Worm (Caenorhabditis elegans) whole organism, L4 larva: ENCODE data around the gene Y80D4G.2.

Experiments used
- F44E2.7 ChIP-seq: fragments of 200-800 bp; sonication (Bioruptor generic); IDR thresholded peaks from 2 replicates; pipeline ENCODE4 v2.1.2; 2022; ENCODE audit warnings: missing genetic modification characterization, missing compliant biosample characterization
- F49E8.2 ChIP-seq: sonication (generic microtip); optimal IDR thresholded peaks from 2 replicates; lab custom pipeline; 2016; ENCODE audit warnings: missing compliant biosample characterization, mild to moderate bottlenecking, missing genetic modification characterization, borderline replicate concordance
- R02D3.7 ChIP-seq: fragments of 150-350 bp; sonication (generic microtip); optimal IDR thresholded peaks from 3 replicates; lab custom pipeline; 2014; ENCODE audit warnings: missing biosample characterization, missing genetic modification characterization
- T26A8.4 ChIP-seq: fragments of 200-800 bp; sonication (Bioruptor generic); IDR thresholded peaks from 2 replicates; pipeline ENCODE4 v1.3.6; 2022; ENCODE audit warnings: missing genetic modification characterization, missing compliant biosample characterization
- Y105C5A.15 ChIP-seq: fragments of 200-800 bp; sonication (Bioruptor generic); IDR thresholded peaks from 2 replicates; pipeline ENCODE4 v1.3.6; 2022; ENCODE audit warnings: missing genetic modification characterization, missing compliant biosample characterization
- Y48G9A.11 ChIP-seq: fragments of 200-800 bp; sonication (Bioruptor generic); IDR thresholded peaks from 2 replicates; pipeline ENCODE4 v1.3.6; 2022; ENCODE audit warnings: missing genetic modification reagents, missing genetic modification characterization, missing compliant biosample characterization
- Y5F2A.4 ChIP-seq: fragments of 200-800 bp; sonication (Bioruptor generic); optimal IDR thresholded peaks from 2 replicates; lab custom pipeline; 2018; ENCODE audit warnings: mild to moderate bottlenecking, missing genetic modification characterization, missing compliant biosample characterization
- Y75B8A.6 ChIP-seq: fragments of 200-800 bp; sonication (Bioruptor generic); IDR thresholded peaks from 2 replicates; pipeline ENCODE4 v1.3.6; 2022; ENCODE audit warnings: missing genetic modification reagents, missing genetic modification characterization, missing compliant biosample characterization
- ZK337.2 ChIP-seq: fragments of 200-800 bp; sonication (Bioruptor generic); IDR thresholded peaks from 2 replicates; pipeline ENCODE4 v1.3.6; 2022; ENCODE audit warnings: missing genetic modification reagents, missing genetic modification characterization, missing compliant biosample characterization
- ceh-32 ChIP-seq: sonication (generic microtip); optimal IDR thresholded peaks from 2 replicates; lab custom pipeline; 2016; ENCODE audit warnings: mild to moderate bottlenecking, missing genetic modification characterization, missing compliant biosample characterization; ENCODE audit not compliant: poor library complexity
- ceh-44 ChIP-seq: fragments of 200-800 bp; sonication (Bioruptor generic); IDR thresholded peaks from 2 replicates; pipeline ENCODE4 v1.3.6; 2022; ENCODE audit warnings: missing genetic modification reagents, missing genetic modification characterization, missing compliant biosample characterization
- ceh-82 ChIP-seq: sonication (generic microtip); optimal IDR thresholded peaks from 2 replicates; lab custom pipeline; 2017; ENCODE audit warnings: missing biosample characterization, missing genetic modification characterization
- ces-1 ChIP-seq: fragments of 150-350 bp; sonication (generic microtip); optimal IDR thresholded peaks from 4 replicates; lab custom pipeline; 2014; ENCODE audit warnings: missing biosample characterization, missing genetic modification reagents, missing genetic modification characterization
- daf-8 ChIP-seq: fragments of 200-800 bp; sonication (Bioruptor generic); IDR thresholded peaks from 2 replicates; pipeline ENCODE4 v1.3.6; 2022; ENCODE audit warnings: missing genetic modification characterization, missing compliant biosample characterization
- dpl-1 ChIP-seq: fragments of 150-350 bp; optimal IDR thresholded peaks from 2 replicates; lab custom pipeline; 2014; ENCODE audit warnings: missing biosample characterization, missing genetic modification reagents, missing genetic modification characterization
- dve-1 ChIP-seq: sonication (generic microtip); optimal IDR thresholded peaks from 2 replicates; lab custom pipeline; 2017; ENCODE audit warnings: antibody characterized with exemption, mild to moderate bottlenecking, missing genetic modification characterization, missing compliant biosample characterization; ENCODE audit not compliant: insufficient read depth
- fkh-10 ChIP-seq: fragments of 150-350 bp; optimal IDR thresholded peaks from 2 replicates; lab custom pipeline; 2014; ENCODE audit warnings: missing biosample characterization, missing genetic modification reagents, missing genetic modification characterization
- fos-1 ChIP-seq: fragments of 150-350 bp; optimal IDR thresholded peaks from 2 replicates; lab custom pipeline; 2014; ENCODE audit warnings: missing biosample characterization, missing genetic modification characterization
- gei-8 ChIP-seq: fragments of 200-800 bp; sonication (Bioruptor generic); optimal IDR thresholded peaks from 2 replicates; lab custom pipeline; 2018; ENCODE audit warnings: mild to moderate bottlenecking, missing genetic modification characterization, missing compliant biosample characterization
- hif-1 ChIP-seq, 2 experiments: sonication (generic microtip); optimal IDR thresholded peaks; 2 replicates each; lab custom pipeline; 2016 to 2017; ENCODE audit warnings: missing compliant biosample characterization in 2 of 2, missing genetic modification characterization in 2 of 2, missing genetic modification reagents in 2 of 2, missing genotype in 2 of 2, mild to moderate bottlenecking in 1 of 2
- hmg-1.1 ChIP-seq: fragments of 200-800 bp; sonication (Bioruptor generic); IDR thresholded peaks from 2 replicates; pipeline ENCODE4 v1.3.6; 2022; ENCODE audit warnings: missing genetic modification reagents, missing genetic modification characterization, missing compliant biosample characterization
- lin-1 ChIP-seq: fragments of 200-800 bp; sonication (Bioruptor generic); IDR thresholded peaks from 2 replicates; pipeline ENCODE4 v1.3.6; 2022; ENCODE audit warnings: missing genetic modification reagents, missing genetic modification characterization, missing compliant biosample characterization
- lin-13 ChIP-seq: fragments of 150-350 bp; optimal IDR thresholded peaks from 2 replicates; lab custom pipeline; 2014; ENCODE audit warnings: missing biosample characterization, missing genetic modification reagents, missing genetic modification characterization
- lin-29 ChIP-seq: fragments of 200-800 bp; sonication (Bioruptor generic); IDR thresholded peaks from 2 replicates; pipeline ENCODE4 v1.3.6; 2022; ENCODE audit warnings: missing genetic modification reagents, missing genetic modification characterization, missing compliant biosample characterization
- lir-3 ChIP-seq: sonication (generic microtip); optimal IDR thresholded peaks from 2 replicates; lab custom pipeline; 2016; ENCODE audit warnings: mild to moderate bottlenecking, missing genetic modification characterization, missing compliant biosample characterization
- mdt-29 ChIP-seq: fragments of 200-800 bp; sonication (Bioruptor generic); IDR thresholded peaks from 2 replicates; pipeline ENCODE4 v1.3.6; 2022; ENCODE audit warnings: missing genetic modification reagents, missing genetic modification characterization, missing compliant biosample characterization
- nhr-10 ChIP-seq: fragments of 150-350 bp; optimal IDR thresholded peaks from 2 replicates; lab custom pipeline; 2014; ENCODE audit warnings: missing biosample characterization, missing genetic modification characterization
- nhr-102 ChIP-seq: sonication (generic microtip); optimal IDR thresholded peaks from 2 replicates; lab custom pipeline; 2016; ENCODE audit warnings: mild to moderate bottlenecking, missing genetic modification characterization, moderate library complexity, missing compliant biosample characterization
- nhr-11 ChIP-seq: fragments of 150-350 bp; optimal IDR thresholded peaks from 2 replicates; lab custom pipeline; 2014; ENCODE audit warnings: missing biosample characterization, missing genetic modification characterization
- nhr-25 ChIP-seq: sonication (generic microtip); optimal IDR thresholded peaks from 2 replicates; lab custom pipeline; 2017; ENCODE audit warnings: missing genetic modification characterization, mild to moderate bottlenecking, missing compliant biosample characterization, antibody characterized with exemption, moderate library complexity, borderline replicate concordance; ENCODE audit not compliant: insufficient read depth
- nhr-42 ChIP-seq: fragments of 200-800 bp; sonication (Bioruptor generic); IDR thresholded peaks from 2 replicates; pipeline ENCODE4 v1.3.6; 2022; ENCODE audit warnings: missing genetic modification characterization, missing compliant biosample characterization
- nhr-76 ChIP-seq: fragments of 150-350 bp; optimal IDR thresholded peaks from 2 replicates; lab custom pipeline; 2014; ENCODE audit warnings: missing biosample characterization, missing genetic modification characterization
- nhr-77 ChIP-seq: fragments of 150-350 bp; optimal IDR thresholded peaks from 2 replicates; lab custom pipeline; 2014; ENCODE audit warnings: missing biosample characterization, missing genetic modification characterization
- pqm-1 ChIP-seq: sonication (generic microtip); optimal IDR thresholded peaks from 2 replicates; lab custom pipeline; 2017; ENCODE audit warnings: missing biosample characterization, missing genetic modification characterization
- sdz-12 ChIP-seq: fragments of 200-800 bp; sonication (Bioruptor generic); optimal IDR thresholded peaks from 2 replicates; lab custom pipeline; 2018; ENCODE audit warnings: mild to moderate bottlenecking, missing genetic modification characterization, missing compliant biosample characterization
- set-16 ChIP-seq: fragments of 200-800 bp; sonication (Bioruptor generic); IDR thresholded peaks from 2 replicates; pipeline ENCODE4 v1.3.6; 2022; ENCODE audit warnings: missing genetic modification reagents, missing genetic modification characterization, missing compliant biosample characterization
- snpc-1.2 ChIP-seq: fragments of 200-800 bp; sonication (Bioruptor generic); IDR thresholded peaks from 2 replicates; pipeline ENCODE4 v1.3.6; 2022; ENCODE audit warnings: missing genetic modification reagents, missing genetic modification characterization, missing compliant biosample characterization
- zip-2 ChIP-seq: fragments of 150-350 bp; optimal IDR thresholded peaks from 2 replicates; lab custom pipeline; 2014; ENCODE audit warnings: missing biosample characterization, missing genetic modification characterization

Y80D4G.2 gene

ce11 chrIII:7570083-7570695, 24.2 kb downstream of the Y80D4G.2 start, which contains the start of gene R13A5.7 (continued):
- TF ChIP-seq snpc-1.2 (GFP tag; lab: Robert Waterston, UW), result no peak
- no peak for TF ChIP-seq nhr-76
- TF ChIP-seq dpl-1, result peak; percentile 48
- no peak for TF ChIP-seq fos-1 (tag; lab: Kevin White, UChicago)
- TF ChIP-seq nhr-11 (tag; lab: Kevin White, UChicago), result peak; percentile 74
- no peak for TF ChIP-seq R02D3.7 (tag; lab: Kevin White, UChicago)
- TF ChIP-seq set-16 (GFP tag; lab: Robert Waterston, UW), result no peak
- no peak for TF ChIP-seq Y105C5A.15
- no peak; the same call in 1 of the 2 replicates for TF ChIP-seq T26A8.4
- TF ChIP-seq Y5F2A.4 (GFP tag; lab: Kevin White, UChicago), result no peak
- TF ChIP-seq fkh-10 (GFP tag; lab: Kevin White, UChicago), result peak; percentile 66
- peak; percentile 54 for TF ChIP-seq lin-13
- TF ChIP-seq Y75B8A.6, result no peak
- TF ChIP-seq F49E8.2 (tag; lab: Kevin White, UChicago), result no peak
- TF ChIP-seq zip-2 (tag; lab: Kevin White, UChicago), result no peak
- peak; percentile 68 for TF ChIP-seq nhr-102 (tag; lab: Kevin White, UChicago)
- no peak for TF ChIP-seq ZK337.2 (GFP tag; lab: Robert Waterston, UW)
- TF ChIP-seq dve-1, result peak; percentile 88
- no peak for TF ChIP-seq ces-1
- 0 out of 2 replicates have a peak, but pooled peaks have one; percentile 35 for TF ChIP-seq mdt-29
- TF ChIP-seq nhr-25, result peak; percentile 70
- TF ChIP-seq F44E2.7, result no peak
- peak; percentile 89 for TF ChIP-seq hmg-1.1 (GFP tag; lab: Robert Waterston, UW)
- peak; percentile 48 for TF ChIP-seq gei-8 (GFP tag; lab: Kevin White, UChicago)
- TF ChIP-seq Y48G9A.11 (GFP tag; lab: Robert Waterston, UW), result no peak
- TF ChIP-seq daf-8 (GFP tag; lab: Robert Waterston, UW), result no peak
- TF ChIP-seq ceh-82 (tag; lab: Kevin White, UChicago), result no peak
- TF ChIP-seq pqm-1 (tag; lab: Kevin White, UChicago), result peak; percentile 27
- no peak for TF ChIP-seq ceh-32 (tag; lab: Kevin White, UChicago)
- TF ChIP-seq ceh-44, result 0 out of 2 replicates have a peak, but pooled peaks have one; percentile 38

- TF ChIP-seq nhr-42 (GFP tag; lab: Robert Waterston, UW) (no peak), hif-1 (tag; optimal IDR thresholded peaks at IDR 0.05; lab: Kevin White, UChicago) (no peak), lir-3 (tag; lab: Kevin White, UChicago) (no peak)
- TF ChIP-seq, all 104 proteins: peak for 0
Measured at ce11 chrIII:7566098-7566497, 28.3 kb downstream of the Y80D4G.2 start, which contains the start of gene ttr-32. Gene ttr-32 (plus strand): TSS chrIII:7566411.

ce11 chrIII:7565247-7565646, 29.1 kb downstream of the Y80D4G.2 start, which contains the start of gene ttr-8:
Gene ttr-8 (minus strand): TSS chrIII:7565347.
- no peak for TF ChIP-seq ceh-82 (tag; lab: Kevin White, UChicago)
- no peak for TF ChIP-seq T26A8.4
- TF ChIP-seq hmg-1.1 (GFP tag; lab: Robert Waterston, UW), result no peak
- no peak for TF ChIP-seq sdz-12 (GFP tag; lab: Kevin White, UChicago)
- no peak for TF ChIP-seq lin-29 (GFP tag; lab: Robert Waterston, UW)
- TF ChIP-seq nhr-10 (tag; lab: Kevin White, UChicago), result no peak
- no peak for TF ChIP-seq lin-1 (GFP tag; lab: Robert Waterston, UW)
- no peak for TF ChIP-seq nhr-77 (tag; lab: Kevin White, UChicago)
- no peak for TF ChIP-seq Y5F2A.4 (GFP tag; lab: Kevin White, UChicago)
- TF ChIP-seq Y75B8A.6, result no peak
